Fruit fly (Drosophila melanogaster) whole organism, wandering third instar larva: ENCODE results near the gene CG10211.

Source experiments
- Hr78 ChIP-seq: fragments of >200 bp; optimal IDR thresholded peaks from 2 replicates; lab custom pipeline; 2017; ENCODE audit warnings: missing biosample characterization, missing genetic modification characterization
- OdsH ChIP-seq: fragments of 200-800 bp; sonication (Bioruptor generic); optimal IDR thresholded peaks from 2 replicates; lab custom pipeline; 2016; ENCODE audit warnings: missing biosample characterization, mild to moderate bottlenecking, missing genetic modification characterization
- br ChIP-seq: fragments of 200-800 bp; sonication (Bioruptor generic); optimal IDR thresholded peaks from 2 replicates; lab custom pipeline; 2016; ENCODE audit warnings: missing biosample characterization, missing genetic modification characterization
- fru ChIP-seq: fragments of 200-800 bp; sonication (Bioruptor generic); optimal IDR thresholded peaks from 3 replicates; lab custom pipeline; 2016; ENCODE audit warnings: missing biosample characterization, mild to moderate bottlenecking, missing genetic modification characterization
- pan ChIP-seq: fragments of >200 bp; optimal IDR thresholded peaks from 2 replicates; lab custom pipeline; 2017
- psq ChIP-seq: fragments of 200-800 bp; sonication (Bioruptor generic); optimal IDR thresholded peaks from 3 replicates; lab custom pipeline; 2017; ENCODE audit warnings: missing biosample characterization, mild to moderate bottlenecking, missing genetic modification characterization, moderate library complexity

- TF ChIP-seq br (GFP tag; lab: Kevin White, UChicago) (no peak), psq (no peak), fru (GFP tag; lab: Kevin White, UChicago) (no peak), pan (lab: Kevin White, UChicago) (no peak), Hr78 (no peak), OdsH (GFP tag; lab: Kevin White, UChicago) (no peak)
These were observed 39.1 kb downstream of the CG10211 start for dm6 chr2L:18556384-18556783.
